Worm (Caenorhabditis elegans) whole organism, late embryonic: Measurements from ENCODE around the gene T05B11.4.

Experiments used
- ahr-1 ChIP-seq: sonication (generic microtip); optimal IDR thresholded peaks from 2 replicates; lab custom pipeline; 2016; ENCODE audit warnings: missing genetic modification characterization, missing compliant biosample characterization
- ceh-24 ChIP-seq: sonication (generic microtip); optimal IDR thresholded peaks from 2 replicates; lab custom pipeline; 2016; ENCODE audit warnings: mild to moderate bottlenecking, missing genetic modification characterization, missing compliant biosample characterization
- ceh-45 ChIP-seq: fragments of 200-800 bp; sonication (Bioruptor generic); IDR thresholded peaks from 2 replicates; pipeline ENCODE4 v1.3.6; 2022; ENCODE audit warnings: missing genetic modification reagents, missing genetic modification characterization, missing compliant biosample characterization
- dve-1 ChIP-seq: sonication (generic microtip); optimal IDR thresholded peaks from 2 replicates; lab custom pipeline; 2017; ENCODE audit warnings: antibody characterized with exemption, mild to moderate bottlenecking, missing genetic modification characterization, missing compliant biosample characterization
- elt-2 ChIP-seq: sonication (generic microtip); optimal IDR thresholded peaks from 2 replicates; lab custom pipeline; 2016; ENCODE audit warnings: missing genetic modification reagents, missing genetic modification characterization, missing compliant biosample characterization
- hlh-30 ChIP-seq: sonication (generic microtip); optimal IDR thresholded peaks from 2 replicates; lab custom pipeline; 2017; ENCODE audit warnings: antibody characterized with exemption, missing genetic modification characterization, missing compliant biosample characterization; ENCODE audit not compliant: insufficient read depth
- hlh-6 ChIP-seq: sonication (generic microtip); optimal IDR thresholded peaks from 2 replicates; lab custom pipeline; 2016; ENCODE audit warnings: missing genotype, missing genetic modification characterization, missing compliant biosample characterization
- mec-3 ChIP-seq: sonication (generic microtip); optimal IDR thresholded peaks from 2 replicates; lab custom pipeline; 2016; ENCODE audit warnings: borderline replicate concordance, missing genetic modification characterization, missing compliant biosample characterization
- pax-1 ChIP-seq: fragments of 150-350 bp; optimal IDR thresholded peaks from 2 replicates; lab custom pipeline; 2014; ENCODE audit warnings: missing biosample characterization, missing genetic modification characterization
- pha-4 ChIP-seq: fragments of 150-350 bp; optimal IDR thresholded peaks from 2 replicates; lab custom pipeline; 2018; ENCODE audit warnings: missing biosample characterization, missing genetic modification reagents, missing genetic modification characterization
- sdc-2 ChIP-seq: sonication (generic microtip); optimal IDR thresholded peaks from 2 replicates; lab custom pipeline; 2016; ENCODE audit warnings: missing genotype, missing genetic modification characterization, missing compliant biosample characterization
- sox-2 ChIP-seq: fragments of 200-800 bp; sonication (Bioruptor generic); IDR thresholded peaks from 2 replicates; pipeline ENCODE4 v1.3.6; 2022; ENCODE audit warnings: missing genetic modification reagents, missing genetic modification characterization, missing compliant biosample characterization
- unc-55 ChIP-seq: sonication (generic microtip); optimal IDR thresholded peaks from 2 replicates; lab custom pipeline; 2017; ENCODE audit warnings: missing biosample characterization, missing genetic modification reagents, missing genetic modification characterization

ce11 chrV:7803563-7803962 lies 49.1 kb upstream of the T05B11.4 start:
- TF ChIP-seq elt-2 (tag; lab: Kevin White, UChicago), result no peak
- TF ChIP-seq mec-3 (tag; lab: Kevin White, UChicago), result no peak
- no peak for TF ChIP-seq unc-55 (GFP tag; lab: Kevin White, UChicago)
- TF ChIP-seq sdc-2 (tag; lab: Kevin White, UChicago), result no peak
- TF ChIP-seq pha-4, result no peak
- TF ChIP-seq ahr-1, result no peak
- TF ChIP-seq ceh-45 (GFP tag; lab: Robert Waterston, UW), result no peak
- no peak for TF ChIP-seq ceh-24
- TF ChIP-seq dve-1, result no peak
- no peak for TF ChIP-seq hlh-6 (tag; lab: Kevin White, UChicago)
- no peak for TF ChIP-seq pax-1
- TF ChIP-seq sox-2 (GFP tag; lab: Robert Waterston, UW), result no peak
- no peak for TF ChIP-seq hlh-30
